Worm (Caenorhabditis elegans) whole organism, L2 larva: ENCODE results near the gene Y39G8C.2.

Experiments
- C34F6.9 ChIP-seq: fragments of 150-350 bp; optimal IDR thresholded peaks from 2 replicates; lab custom pipeline; 2014; ENCODE audit warnings: missing biosample characterization, missing genetic modification characterization
- F13H6.1 ChIP-seq: sonication (generic microtip); optimal IDR thresholded peaks from 2 replicates; lab custom pipeline; 2016; ENCODE audit warnings: missing genetic modification characterization, missing compliant biosample characterization
- R02D3.7 ChIP-seq: fragments of 150-350 bp; optimal IDR thresholded peaks from 2 replicates; lab custom pipeline; 2014; ENCODE audit warnings: missing biosample characterization, missing genetic modification characterization
- aly-2 ChIP-seq: fragments of 150-350 bp; optimal IDR thresholded peaks from 2 replicates; lab custom pipeline; 2014; ENCODE audit warnings: missing biosample characterization, missing genetic modification characterization
- ama-1 ChIP-seq: fragments of 150-350 bp; optimal IDR thresholded peaks from 2 replicates; lab custom pipeline; 2018; ENCODE audit warnings: inconsistent platforms
- blmp-1 ChIP-seq: sonication (generic microtip); optimal IDR thresholded peaks from 2 replicates; lab custom pipeline; 2017; ENCODE audit warnings: missing genetic modification characterization, mild to moderate bottlenecking, missing compliant biosample characterization, antibody characterized with exemption, moderate library complexity; ENCODE audit not compliant: insufficient read depth
- ceh-16 ChIP-seq: fragments of 150-350 bp; optimal IDR thresholded peaks from 2 replicates; lab custom pipeline; 2014; ENCODE audit warnings: missing biosample characterization, missing genetic modification characterization
- ceh-82 ChIP-seq: fragments of 150-350 bp; optimal IDR thresholded peaks from 2 replicates; lab custom pipeline; 2014; ENCODE audit warnings: missing biosample characterization, missing genetic modification characterization
- egl-27 ChIP-seq: sonication (generic microtip); optimal IDR thresholded peaks from 3 replicates; lab custom pipeline; 2017; ENCODE audit warnings: missing biosample characterization, missing genetic modification reagents, missing genetic modification characterization
- elt-1 ChIP-seq: fragments of 150-350 bp; optimal IDR thresholded peaks from 2 replicates; lab custom pipeline; 2014; ENCODE audit warnings: missing biosample characterization, missing genetic modification characterization
- elt-3 ChIP-seq: sonication (generic microtip); optimal IDR thresholded peaks from 2 replicates; lab custom pipeline; 2017; ENCODE audit warnings: missing biosample characterization, missing genetic modification characterization
- lin-39 ChIP-seq: fragments of 150-350 bp; optimal IDR thresholded peaks from 2 replicates; lab custom pipeline; 2014; ENCODE audit warnings: missing biosample characterization, missing genetic modification reagents, missing genetic modification characterization
- lsy-2 ChIP-seq, 2 experiments: fragments of 150-350 bp in 1 of 2; sonication (generic microtip) in 1 of 2; optimal IDR thresholded peaks; 2 replicates each; lab custom pipeline; 2014 to 2017; ENCODE audit warnings: missing biosample characterization in 2 of 2, missing genetic modification characterization in 2 of 2
- mab-5 ChIP-seq: fragments of 150-350 bp; optimal IDR thresholded peaks from 2 replicates; lab custom pipeline; 2014; ENCODE audit warnings: missing biosample characterization, missing genetic modification characterization
- mbf-1 ChIP-seq: sonication (generic microtip); optimal IDR thresholded peaks from 2 replicates; lab custom pipeline; 2017; ENCODE audit warnings: missing biosample characterization, missing genetic modification characterization
- mdl-1 ChIP-seq, 2 experiments: fragments of 150-350 bp in 1 of 2; sonication (generic microtip) in 1 of 2; optimal IDR thresholded peaks; 2 replicates each; lab custom pipeline; 2017; ENCODE audit warnings: missing biosample characterization in 2 of 2, missing genetic modification characterization in 2 of 2
- nhr-10 ChIP-seq: sonication (generic microtip); optimal IDR thresholded peaks from 2 replicates; lab custom pipeline; 2017; ENCODE audit warnings: missing biosample characterization, missing genetic modification characterization
- nhr-11 ChIP-seq: fragments of 150-350 bp; optimal IDR thresholded peaks from 2 replicates; lab custom pipeline; 2014; ENCODE audit warnings: missing biosample characterization, missing genetic modification characterization
- nhr-12 ChIP-seq: fragments of 150-350 bp; optimal IDR thresholded peaks from 2 replicates; lab custom pipeline; 2014; ENCODE audit warnings: missing biosample characterization, missing genetic modification characterization
- nhr-129 ChIP-seq: fragments of 150-350 bp; optimal IDR thresholded peaks from 2 replicates; lab custom pipeline; 2014; ENCODE audit warnings: missing biosample characterization, missing genetic modification characterization
- nhr-21 ChIP-seq: fragments of 150-350 bp; optimal IDR thresholded peaks from 2 replicates; lab custom pipeline; 2014; ENCODE audit warnings: missing biosample characterization, missing genetic modification characterization
- nhr-237 ChIP-seq: fragments of 150-350 bp; optimal IDR thresholded peaks from 2 replicates; lab custom pipeline; 2014; ENCODE audit warnings: missing biosample characterization, missing genetic modification characterization
- nhr-6 ChIP-seq: fragments of 150-350 bp; optimal IDR thresholded peaks from 2 replicates; lab custom pipeline; 2014; ENCODE audit warnings: missing biosample characterization, missing genetic modification characterization
- peb-1 ChIP-seq: fragments of 150-350 bp; optimal IDR thresholded peaks from 2 replicates; lab custom pipeline; 2014; ENCODE audit warnings: missing biosample characterization, missing genetic modification characterization
- sem-4 ChIP-seq: fragments of 150-350 bp; optimal IDR thresholded peaks from 2 replicates; lab custom pipeline; 2014; ENCODE audit warnings: missing biosample characterization, missing genetic modification reagents, missing genetic modification characterization
- skn-1 ChIP-seq: sonication (generic microtip); optimal IDR thresholded peaks from 2 replicates; lab custom pipeline; 2017; ENCODE audit warnings: missing biosample characterization, missing genetic modification characterization
- sma-3 ChIP-seq: sonication (generic microtip); optimal IDR thresholded peaks from 2 replicates; lab custom pipeline; 2016; ENCODE audit warnings: missing genetic modification reagents, missing genetic modification characterization, missing compliant biosample characterization
- sma-9 ChIP-seq, 2 experiments: fragments of 150-350 bp in 1 of 2; sonication (generic microtip) in 1 of 2; optimal IDR thresholded peaks; 2 replicates each; lab custom pipeline; 2014 to 2016; ENCODE audit warnings: missing genetic modification characterization in 2 of 2, mild to moderate bottlenecking in 1 of 2, missing biosample characterization in 1 of 2, missing compliant biosample characterization in 1 of 2, missing genetic modification reagents in 1 of 2, moderate library complexity in 1 of 2
- unc-62 ChIP-seq: fragments of 150-350 bp; optimal IDR thresholded peaks from 2 replicates; lab custom pipeline; 2014; ENCODE audit warnings: missing biosample characterization, missing genetic modification reagents, missing genetic modification characterization
- zag-1 ChIP-seq: fragments of 150-350 bp; optimal IDR thresholded peaks from 2 replicates; lab custom pipeline; 2014; ENCODE audit warnings: missing biosample characterization, missing genetic modification characterization
- ztf-1 ChIP-seq: fragments of 200-800 bp; sonication (Bioruptor generic); conservative IDR thresholded peaks from 2 replicates; pipeline ENCODE4 v1.3.6; 2022; ENCODE audit warnings: missing genetic modification characterization, missing compliant biosample characterization
- ztf-11 ChIP-seq: sonication (generic microtip); optimal IDR thresholded peaks from 2 replicates; lab custom pipeline; 2017; ENCODE audit warnings: missing biosample characterization, missing genetic modification characterization
- ztf-4 ChIP-seq: fragments of 150-350 bp; optimal IDR thresholded peaks from 2 replicates; lab custom pipeline; 2014; ENCODE audit warnings: missing biosample characterization, missing genetic modification characterization

Gene Y39G8C.2

ce11 chrII:14086931-14087330 lies 10.5 kb downstream of the Y39G8C.2 start:
- TF ChIP-seq nhr-21 (tag; lab: Kevin White, UChicago) (no peak), egl-27 (tag; lab: Kevin White, UChicago) (no peak), mab-5 (tag; lab: Kevin White, UChicago) (no peak), elt-1 (tag; lab: Kevin White, UChicago) (no peak), F13H6.1 (tag; lab: Kevin White, UChicago) (no peak), ztf-11 (tag; lab: Kevin White, UChicago) (no peak), lin-39 (tag; lab: Kevin White, UChicago) (no peak), lsy-2 (tag; optimal IDR thresholded peaks at IDR 0.05; lab: Kevin White, UChicago) (no peak)

DNA sequence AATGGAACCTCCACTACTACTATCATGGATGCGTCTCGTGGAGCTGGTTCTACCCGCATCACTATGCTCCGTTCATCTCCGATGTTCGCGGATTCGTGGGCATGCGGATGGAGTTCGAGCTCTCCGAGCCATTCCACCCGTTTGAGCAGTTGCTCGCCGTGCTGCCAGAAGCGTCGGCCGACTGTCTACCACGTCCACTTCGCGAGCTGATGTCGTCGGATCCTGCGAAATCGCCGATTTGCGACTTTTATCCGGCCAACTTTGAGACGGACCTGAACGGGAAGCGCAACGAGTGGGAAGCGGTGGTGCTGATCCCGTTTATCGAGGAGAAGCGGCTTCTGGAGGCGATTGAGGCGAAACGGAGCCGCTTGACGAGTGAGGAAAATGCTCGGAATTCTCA lies 19.6 kb downstream of the Y39G8C.2 start:
- TF ChIP-seq mdl-1 (tag; optimal IDR thresholded peaks at IDR 0.05; lab: Kevin White, UChicago): no peak
- no peak for TF ChIP-seq nhr-11 (tag; lab: Kevin White, UChicago)
- no peak for TF ChIP-seq mab-5 (tag; lab: Kevin White, UChicago)
- no peak for TF ChIP-seq nhr-129
- TF ChIP-seq ama-1 (lab: Kevin White, UChicago): no peak
- TF ChIP-seq nhr-21 (tag; lab: Kevin White, UChicago): no peak
- no peak for TF ChIP-seq elt-1 (tag; lab: Kevin White, UChicago)
- TF ChIP-seq skn-1 (tag; lab: Kevin White, UChicago): no peak
- no peak for TF ChIP-seq ztf-4 (tag; lab: Kevin White, UChicago)
- TF ChIP-seq F13H6.1 (tag; lab: Kevin White, UChicago): no peak
- no peak for TF ChIP-seq nhr-237 (tag; lab: Kevin White, UChicago)
- no peak for TF ChIP-seq ceh-16 (tag; lab: Kevin White, UChicago)
- no peak for TF ChIP-seq aly-2
- no peak for TF ChIP-seq egl-27 (tag; lab: Kevin White, UChicago)
- no peak for TF ChIP-seq sem-4 (tag; lab: Kevin White, UChicago)
- TF ChIP-seq R02D3.7 (tag; lab: Kevin White, UChicago): no peak
- TF ChIP-seq lsy-2 (tag; optimal IDR thresholded peaks at IDR 0.05; lab: Kevin White, UChicago): no peak
- no peak for TF ChIP-seq C34F6.9

ce11 chrII:14074825-14075224 lies 22.6 kb downstream of the Y39G8C.2 start:
- TF ChIP-seq nhr-237 (tag; lab: Kevin White, UChicago) (no peak), sem-4 (tag; lab: Kevin White, UChicago) (no peak), elt-3 (tag; lab: Kevin White, UChicago) (no peak), ama-1 (lab: Kevin White, UChicago) (no peak), unc-62 (no peak), F13H6.1 (tag; lab: Kevin White, UChicago) (no peak), elt-1 (tag; lab: Kevin White, UChicago) (no peak), peb-1 (tag; lab: Kevin White, UChicago) (no peak), blmp-1 (no peak), nhr-12 (no peak), mab-5 (tag; lab: Kevin White, UChicago) (no peak), ztf-1 (GFP tag; lab: Robert Waterston, UW) (no peak), R02D3.7 (tag; lab: Kevin White, UChicago) (no peak), ceh-82 (no peak), nhr-11 (tag; lab: Kevin White, UChicago) (no peak), lsy-2 (tag; optimal IDR thresholded peaks at IDR 0.05; lab: Kevin White, UChicago) (no peak)

DNA sequence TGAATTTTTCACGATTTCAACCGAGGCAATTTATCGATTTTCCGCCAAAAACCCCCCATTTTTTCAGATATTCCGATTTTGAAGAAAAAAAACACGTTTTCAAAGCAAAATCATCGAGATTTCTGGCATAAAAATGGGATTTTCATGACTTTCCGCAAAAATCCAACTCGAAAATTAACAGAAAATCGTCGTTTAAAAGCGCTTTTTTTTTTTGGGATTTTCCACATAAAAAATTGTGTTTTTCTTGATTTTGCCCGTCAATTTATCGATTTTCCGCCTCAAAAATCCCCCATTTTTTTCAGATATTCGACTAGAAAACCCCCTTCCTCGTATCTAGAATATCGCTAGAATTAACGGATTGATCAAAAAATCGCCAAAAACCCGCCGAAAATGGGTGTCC lies 28.8 kb downstream of the Y39G8C.2 start, which contains the start of gene xrn-1:
xrn-1 (plus strand) TSS at position 301 of the 400 bp plus-strand sequence.
- TF ChIP-seq ceh-82 (no peak), mbf-1 (tag; lab: Kevin White, UChicago) (no peak), peb-1 (tag; lab: Kevin White, UChicago) (no peak), nhr-11 (tag; lab: Kevin White, UChicago) (no peak), lsy-2 (tag; optimal IDR thresholded peaks at IDR 0.05; lab: Kevin White, UChicago) (no peak)
- TF ChIP-seq, all 48 proteins: peak for 0

- TF ChIP-seq mbf-1 (tag; lab: Kevin White, UChicago) (no peak), elt-1 (tag; lab: Kevin White, UChicago) (no peak)
- TF ChIP-seq, all 48 proteins: peak for 0
These were observed 31.9 kb downstream of the Y39G8C.2 start for ce11 chrII:14065486-14065885.

DNA sequence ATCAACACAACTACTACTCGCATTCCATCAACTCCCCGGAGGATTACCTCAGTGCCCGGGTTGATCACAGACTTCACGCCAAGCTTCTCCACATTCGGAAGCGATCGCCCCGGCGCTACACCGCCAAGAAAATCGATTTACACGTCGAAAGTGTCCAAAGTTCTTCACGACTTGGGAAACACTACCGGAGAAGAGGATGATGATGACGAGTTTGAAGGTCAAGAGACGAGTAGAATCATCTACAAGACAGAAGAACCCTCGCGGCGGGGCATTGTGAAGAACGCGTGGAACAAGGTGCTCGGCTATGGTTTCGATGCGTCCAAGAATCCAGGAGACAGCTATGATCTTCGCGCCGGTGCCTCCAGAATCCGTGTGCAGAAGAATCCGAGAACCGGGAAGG lies 33.4 kb downstream of the Y39G8C.2 start:
- TF ChIP-seq unc-62 (no peak), sma-9 (GFP tag; optimal IDR thresholded peaks at IDR 0.05; lab: Kevin White, UChicago) (no peak), sma-9 (tag; optimal IDR thresholded peaks at IDR 0.05; lab: Kevin White, UChicago) (no peak), nhr-10 (tag; lab: Kevin White, UChicago) (no peak), F13H6.1 (tag; lab: Kevin White, UChicago) (no peak), elt-3 (tag; lab: Kevin White, UChicago) (no peak), sma-3 (no peak), zag-1 (tag; lab: Kevin White, UChicago) (no peak), nhr-6 (no peak)
- TF ChIP-seq, all 48 proteins: peak for 0
